Fruit fly (Drosophila melanogaster) whole organism, embryonic: Measurements from ENCODE around the gene Pino.
A peak's percentile ranks its signal among the peaks of the same experiment; 100 is the strongest.

ENCODE experiments used
- Ada2b ChIP-seq: fragments of 200-800 bp; sonication (Bioruptor generic); IDR thresholded peaks from 2 replicates; pipeline ENCODE4 v1.3.6; 2022; ENCODE audit warnings: missing biosample characterization, missing genetic modification characterization
- BEAF-32 ChIP-seq: fragments of 200-800 bp; sonication (Bioruptor generic); optimal IDR thresholded peaks from 3 replicates; lab custom pipeline; 2017; ENCODE audit warnings: missing biosample characterization, missing genetic modification characterization, mild to moderate bottlenecking, moderate library complexity, missing genetic modification reagents
- CG10209 ChIP-seq: fragments of 200-800 bp; sonication (Bioruptor generic); optimal IDR thresholded peaks from 3 replicates; lab custom pipeline; 2017; ENCODE audit warnings: missing biosample characterization, mild to moderate bottlenecking, missing genetic modification characterization, missing genetic modification reagents
- CG11504 ChIP-seq: fragments of 200-800 bp; sonication (Bioruptor generic); optimal IDR thresholded peaks from 3 replicates; lab custom pipeline; 2019; ENCODE audit warnings: missing biosample characterization, mild to moderate bottlenecking, missing genetic modification characterization, moderate library complexity
- CG11723 ChIP-seq: fragments of 200-800 bp; sonication (Bioruptor generic); optimal IDR thresholded peaks from 2 replicates; lab custom pipeline; 2017; ENCODE audit warnings: missing biosample characterization, mild to moderate bottlenecking, missing genetic modification characterization
- CG12071 ChIP-seq: fragments of 200-800 bp; sonication (Bioruptor generic); optimal IDR thresholded peaks from 3 replicates; lab custom pipeline; 2018; ENCODE audit warnings: missing biosample characterization, mild to moderate bottlenecking, missing genetic modification characterization
- CG13775 ChIP-seq: fragments of 200-800 bp; sonication (Bioruptor generic); optimal IDR thresholded peaks from 3 replicates; lab custom pipeline; 2017; ENCODE audit warnings: missing biosample characterization, mild to moderate bottlenecking, missing genetic modification characterization
- CG14965 ChIP-seq: fragments of 200-800 bp; sonication (Bioruptor generic); optimal IDR thresholded peaks from 2 replicates; lab custom pipeline; 2016; ENCODE audit warnings: missing biosample characterization, missing genetic modification characterization, borderline replicate concordance
- CG15601 ChIP-seq: fragments of 200-800 bp; sonication (Bioruptor generic); optimal IDR thresholded peaks from 3 replicates; lab custom pipeline; 2019; ENCODE audit warnings: missing biosample characterization, mild to moderate bottlenecking, missing genetic modification characterization, moderate library complexity
- CG17361 ChIP-seq: fragments of 200-800 bp; sonication (Bioruptor generic); IDR thresholded peaks from 3 replicates; pipeline ENCODE4 v1.3.6; 2022; ENCODE audit warnings: missing biosample characterization, missing genetic modification characterization
- CG18599 ChIP-seq: fragments of 200-800 bp; sonication (Bioruptor generic); optimal IDR thresholded peaks from 3 replicates; lab custom pipeline; 2017; ENCODE audit warnings: missing biosample characterization, missing genetic modification characterization, mild to moderate bottlenecking, moderate library complexity, missing genetic modification reagents
- CG2116 ChIP-seq: fragments of 200-800 bp; sonication (Bioruptor generic); optimal IDR thresholded peaks from 3 replicates; lab custom pipeline; 2018; ENCODE audit warnings: missing biosample characterization, mild to moderate bottlenecking, missing genetic modification characterization
- CG2120 ChIP-seq: fragments of 200-800 bp; sonication (Bioruptor generic); optimal IDR thresholded peaks from 3 replicates; lab custom pipeline; 2016; ENCODE audit warnings: missing biosample characterization, missing genetic modification characterization
- CG3163 ChIP-seq: fragments of 200-800 bp; sonication (Bioruptor generic); optimal IDR thresholded peaks from 3 replicates; lab custom pipeline; 2016; ENCODE audit warnings: missing biosample characterization, missing genetic modification characterization
- CG5180 ChIP-seq: fragments of 200-800 bp; sonication (Bioruptor generic); optimal IDR thresholded peaks from 3 replicates; lab custom pipeline; 2017; ENCODE audit warnings: missing biosample characterization, missing genetic modification characterization, mild to moderate bottlenecking, moderate library complexity, missing genetic modification reagents
- CG6175 ChIP-seq: fragments of 200-800 bp; sonication (Bioruptor generic); IDR thresholded peaks from 3 replicates; pipeline ENCODE4 v1.3.6; 2022; ENCODE audit warnings: missing biosample characterization, missing genetic modification characterization
- CG6254 ChIP-seq: fragments of 200-800 bp; sonication (Bioruptor generic); optimal IDR thresholded peaks from 3 replicates; lab custom pipeline; 2017; ENCODE audit warnings: mild to moderate bottlenecking, missing biosample characterization, missing genetic modification reagents, missing genetic modification characterization
- CG7786 ChIP-seq: fragments of 200-800 bp; sonication (Bioruptor generic); optimal IDR thresholded peaks from 2 replicates; lab custom pipeline; 2016; ENCODE audit warnings: missing biosample characterization, missing genetic modification characterization
- CG8924 ChIP-seq: fragments of 200-800 bp; optimal IDR thresholded peaks from 3 replicates; lab custom pipeline; 2019; ENCODE audit warnings: missing biosample characterization, mild to moderate bottlenecking, missing genetic modification characterization, moderate library complexity
- D19A ChIP-seq: fragments of 200-800 bp; optimal IDR thresholded peaks from 3 replicates; lab custom pipeline; 2019; ENCODE audit warnings: missing biosample characterization, mild to moderate bottlenecking, missing genetic modification characterization, moderate library complexity
- Dbx ChIP-seq: fragments of 200-800 bp; sonication (Bioruptor generic); IDR thresholded peaks from 3 replicates; pipeline ENCODE4 v1.3.6; 2022; ENCODE audit warnings: missing biosample characterization, missing genetic modification characterization
- Dek ChIP-seq: fragments of 200-800 bp; sonication (Bioruptor generic); optimal IDR thresholded peaks from 3 replicates; lab custom pipeline; 2019; ENCODE audit warnings: missing biosample characterization, mild to moderate bottlenecking, missing genetic modification characterization, moderate library complexity
- E2f2 ChIP-seq: fragments of 200-800 bp; sonication (Bioruptor generic); IDR thresholded peaks from 2 replicates; pipeline ENCODE4 v1.3.6; 2022; ENCODE audit warnings: missing biosample characterization, missing genetic modification characterization
- HLHmδ ChIP-seq: fragments of 200-800 bp; sonication (Bioruptor generic); optimal IDR thresholded peaks from 2 replicates; lab custom pipeline; 2018; ENCODE audit warnings: missing biosample characterization, mild to moderate bottlenecking, missing genetic modification characterization, moderate library complexity
- Hand ChIP-seq: fragments of 200-800 bp; sonication (Bioruptor generic); optimal IDR thresholded peaks from 2 replicates; lab custom pipeline; 2017; ENCODE audit warnings: mild to moderate bottlenecking, missing biosample characterization, missing genetic modification reagents, missing genetic modification characterization
- Kr ChIP-seq: fragments of 200-800 bp; sonication (Bioruptor generic); optimal IDR thresholded peaks from 2 replicates; lab custom pipeline; 2017; ENCODE audit warnings: missing biosample characterization, mild to moderate bottlenecking, missing genetic modification characterization
- Mrtf ChIP-seq: fragments of 200-800 bp; sonication (Bioruptor generic); IDR thresholded peaks from 3 replicates; pipeline ENCODE4 v1.3.6; 2022; ENCODE audit warnings: missing biosample characterization, missing genetic modification characterization
- NC2α ChIP-seq: fragments of 200-800 bp; sonication (Bioruptor generic); optimal IDR thresholded peaks from 2 replicates; lab custom pipeline; 2016; ENCODE audit warnings: missing biosample characterization, missing genetic modification characterization
- Nf-YC ChIP-seq: fragments of 200-800 bp; optimal IDR thresholded peaks from 3 replicates; lab custom pipeline; 2019; ENCODE audit warnings: missing biosample characterization, mild to moderate bottlenecking, missing genetic modification characterization, moderate library complexity
- PHDP ChIP-seq: fragments of 200-800 bp; sonication (Bioruptor generic); optimal IDR thresholded peaks from 3 replicates; lab custom pipeline; 2018; ENCODE audit warnings: missing biosample characterization, mild to moderate bottlenecking, missing genetic modification characterization, moderate library complexity
- Side ChIP-seq: fragments of 200-800 bp; sonication (Bioruptor generic); optimal IDR thresholded peaks from 2 replicates; lab custom pipeline; 2016; ENCODE audit warnings: missing biosample characterization, missing genetic modification characterization
- Stat92E ChIP-seq, 3 experiments: fragments of >200 bp in 2 of 3; fragments of 200-800 bp in 1 of 3; sonication (Bioruptor generic) in 1 of 3; optimal IDR thresholded peaks; 2 replicates each; lab custom pipeline; 2017 to 2019; ENCODE audit warnings: missing biosample characterization in 3 of 3, missing genetic modification characterization in 3 of 3, mild to moderate bottlenecking in 1 of 3, moderate library complexity in 1 of 3
- abd-A ChIP-seq: fragments of 200-800 bp; sonication (Bioruptor generic); optimal IDR thresholded peaks from 3 replicates; lab custom pipeline; 2019; ENCODE audit warnings: missing biosample characterization, mild to moderate bottlenecking, missing genetic modification characterization, moderate library complexity
- bsh ChIP-seq, 2 experiments: fragments of 200-800 bp; sonication (Bioruptor generic); optimal IDR thresholded peaks; 2 replicates each; lab custom pipeline; 2017 to 2018; ENCODE audit warnings: mild to moderate bottlenecking in 2 of 2, missing biosample characterization in 2 of 2, missing genetic modification characterization in 2 of 2, moderate library complexity in 1 of 2
- cg ChIP-seq: fragments of 200-800 bp; sonication (Bioruptor generic); optimal IDR thresholded peaks from 3 replicates; lab custom pipeline; 2019; ENCODE audit warnings: missing biosample characterization, mild to moderate bottlenecking, missing genetic modification characterization, moderate library complexity
- dati ChIP-seq: fragments of 200-800 bp; sonication (Bioruptor generic); IDR thresholded peaks from 2 replicates; pipeline ENCODE4 v1.3.6; 2022; ENCODE audit warnings: missing biosample characterization, missing genetic modification characterization
- grn ChIP-seq: fragments of 200-800 bp; sonication (Bioruptor generic); optimal IDR thresholded peaks from 3 replicates; lab custom pipeline; 2017; ENCODE audit warnings: missing biosample characterization, missing genetic modification characterization
- gsb-n ChIP-seq: fragments of 200-800 bp; sonication (Bioruptor generic); optimal IDR thresholded peaks from 3 replicates; lab custom pipeline; 2018; ENCODE audit warnings: missing biosample characterization, mild to moderate bottlenecking, missing genetic modification characterization
- hbn ChIP-seq: fragments of 200-800 bp; sonication (Bioruptor generic); IDR thresholded peaks from 2 replicates; pipeline ENCODE4 v1.3.6; 2022; ENCODE audit warnings: missing biosample characterization, missing genetic modification characterization; ENCODE audit not compliant: partially characterized antibody
- ind ChIP-seq: fragments of 200-800 bp; sonication (Bioruptor generic); optimal IDR thresholded peaks from 3 replicates; lab custom pipeline; 2016; ENCODE audit warnings: missing biosample characterization, missing genetic modification characterization
- lab ChIP-seq: fragments of 200-800 bp; sonication (Bioruptor generic); optimal IDR thresholded peaks from 3 replicates; lab custom pipeline; 2017; ENCODE audit warnings: missing biosample characterization, missing genetic modification characterization, mild to moderate bottlenecking, moderate library complexity, missing genetic modification reagents
- mld ChIP-seq: fragments of 200-800 bp; sonication (Bioruptor generic); IDR thresholded peaks from 3 replicates; pipeline ENCODE4 v1.3.6; 2022; ENCODE audit warnings: missing biosample characterization, missing genetic modification characterization; ENCODE audit not compliant: partially characterized antibody
- nom ChIP-seq: fragments of 200-800 bp; sonication (Bioruptor generic); optimal IDR thresholded peaks from 2 replicates; lab custom pipeline; 2017; ENCODE audit warnings: missing biosample characterization, missing genetic modification characterization, mild to moderate bottlenecking, moderate library complexity, missing genetic modification reagents
- odd ChIP-seq: fragments of 200-800 bp; sonication (Bioruptor generic); optimal IDR thresholded peaks from 2 replicates; lab custom pipeline; 2017; ENCODE audit warnings: missing biosample characterization, mild to moderate bottlenecking, missing genetic modification characterization
- peb ChIP-seq: fragments of 200-800 bp; sonication (Bioruptor generic); IDR thresholded peaks from 2 replicates; pipeline ENCODE4 v1.3.6; 2022; ENCODE audit warnings: missing biosample characterization, missing genetic modification characterization
- pros ChIP-seq: fragments of 200-800 bp; sonication (Bioruptor generic); optimal IDR thresholded peaks from 3 replicates; lab custom pipeline; 2019; ENCODE audit warnings: missing biosample characterization, mild to moderate bottlenecking, missing genetic modification characterization, moderate library complexity
- shn ChIP-seq: fragments of 200-800 bp; sonication (Bioruptor generic); optimal IDR thresholded peaks from 3 replicates; lab custom pipeline; 2016; ENCODE audit warnings: missing biosample characterization, missing genetic modification characterization
- stwl ChIP-seq: fragments of 200-800 bp; sonication (Bioruptor generic); optimal IDR thresholded peaks from 3 replicates; lab custom pipeline; 2018; ENCODE audit warnings: missing biosample characterization, mild to moderate bottlenecking, missing genetic modification characterization, moderate library complexity
- yki ChIP-seq: fragments of >200 bp; optimal IDR thresholded peaks from 3 replicates; lab custom pipeline; 2018

The Pino gene

DNA sequence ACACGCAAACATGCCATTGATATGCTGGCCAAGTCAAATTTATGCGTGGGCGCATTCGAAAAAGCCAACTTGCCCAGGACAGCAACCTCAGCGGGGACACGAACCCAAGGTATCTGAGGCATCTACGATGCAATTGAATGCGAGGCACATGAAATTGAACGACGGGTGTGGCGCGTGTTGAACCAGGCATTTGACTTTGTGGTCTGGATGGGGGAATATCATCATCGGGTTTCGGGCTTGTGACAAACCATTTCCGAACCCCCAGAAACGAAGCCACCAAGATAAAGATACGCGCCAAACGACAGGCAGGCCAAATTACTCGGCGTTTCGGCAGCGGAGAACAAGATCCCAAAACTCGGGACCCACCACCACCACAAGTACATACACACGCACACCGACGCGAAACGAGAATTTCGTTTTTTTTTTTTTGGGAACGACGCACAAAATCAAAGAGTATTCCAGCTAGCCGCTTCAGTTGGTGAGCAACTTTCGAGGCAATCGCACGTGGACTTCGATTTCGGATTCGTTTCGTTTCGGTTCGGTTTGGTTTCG is 14.1 kb upstream of the Pino start, which contains the start of gene MFS3 (continued):
- no peak for TF ChIP-seq bsh (GFP tag; optimal IDR thresholded peaks at IDR 0.05; lab: Kevin White, UChicago)
- peak; percentile 88; the same call in 2 of the 3 replicates for TF ChIP-seq CG6175 (GFP tag; lab: Robert Waterston, UW)
- TF ChIP-seq CG15601 (tag; lab: Kevin White, UChicago) = peak; percentile 100
- peak; percentile 58 for TF ChIP-seq grn (GFP tag; lab: Kevin White, UChicago)
- peak; percentile 54 for TF ChIP-seq stwl (tag; lab: Kevin White, UChicago)
- no peak for TF ChIP-seq CG10209 (GFP tag; lab: Kevin White, UChicago)
- TF ChIP-seq odd (GFP tag; lab: Kevin White, UChicago) = peak; percentile 37
- peak; percentile 3 for TF ChIP-seq CG5180 (GFP tag; lab: Kevin White, UChicago)
- TF ChIP-seq CG11504 (tag; lab: Kevin White, UChicago) = peak; percentile 53
- no peak for TF ChIP-seq CG7786 (GFP tag; lab: Kevin White, UChicago)
- peak; percentile 37 for TF ChIP-seq HLHmδ (GFP tag; lab: Kevin White, UChicago)
- TF ChIP-seq NC2α (GFP tag; lab: Kevin White, UChicago) = no peak
- TF ChIP-seq peb = no peak
- peak; percentile 96 for TF ChIP-seq abd-A
- TF ChIP-seq pros (GFP tag; lab: Kevin White, UChicago) = peak; percentile 79
- TF ChIP-seq hbn (GFP tag; lab: Robert Waterston, UW) = no peak
- TF ChIP-seq CG2116 (GFP tag; lab: Kevin White, UChicago) = peak; percentile 33
- no peak for TF ChIP-seq ind (GFP tag; lab: Kevin White, UChicago)
- TF ChIP-seq shn (GFP tag; lab: Kevin White, UChicago) = no peak
- peak; percentile 29; the same call in 2 of the 3 replicates for TF ChIP-seq Dbx
- peak; percentile 76 for TF ChIP-seq E2f2 (GFP tag; lab: Robert Waterston, UW)
- peak; percentile 19 for TF ChIP-seq CG3163
- no peak for TF ChIP-seq CG12071 (GFP tag; lab: Kevin White, UChicago)
- TF ChIP-seq Hand (GFP tag; lab: Kevin White, UChicago) = peak; percentile 31
- peak; percentile 18 for TF ChIP-seq CG2120 (GFP tag; lab: Kevin White, UChicago)
- peak; percentile 22; the same call in 1 of the 3 replicates for TF ChIP-seq CG17361 (GFP tag; lab: Robert Waterston, UW)
- TF ChIP-seq Mrtf (GFP tag; lab: Robert Waterston, UW) = no peak
- no peak for TF ChIP-seq gsb-n
- TF ChIP-seq Dek = no peak
- no peak for TF ChIP-seq Ada2b (GFP tag; lab: Robert Waterston, UW)
- TF ChIP-seq CG11723 (GFP tag; lab: Kevin White, UChicago) = no peak
- peak; percentile 64 for TF ChIP-seq lab (GFP tag; lab: Kevin White, UChicago)
- TF ChIP-seq yki (lab: Kevin White, UChicago) = no peak
- TF ChIP-seq Stat92E (GFP tag; optimal IDR thresholded peaks at IDR 0.05; lab: Kevin White, UChicago) = no peak
- TF ChIP-seq CG8924 = no peak
- TF ChIP-seq Nf-YC = peak; percentile 7
- no peak for TF ChIP-seq mld (GFP tag; lab: Robert Waterston, UW)
- no peak for TF ChIP-seq Side
- no peak for TF ChIP-seq CG14965 (GFP tag; lab: Kevin White, UChicago)
- TF ChIP-seq CG13775 (GFP tag; lab: Kevin White, UChicago) = peak; percentile 2
- peak; percentile 37 for TF ChIP-seq nom (GFP tag; lab: Kevin White, UChicago)
- TF ChIP-seq Kr (GFP tag; lab: Kevin White, UChicago) = no peak
- TF ChIP-seq dati (GFP tag; lab: Robert Waterston, UW) = no peak
- TF ChIP-seq cg (GFP tag; lab: Kevin White, UChicago) = peak; percentile 81
- TF ChIP-seq D19A (tag; lab: Kevin White, UChicago) = peak; percentile 88
- TF ChIP-seq BEAF-32 (GFP tag; lab: Kevin White, UChicago) = peak; percentile 22
- TF ChIP-seq PHDP (tag; lab: Kevin White, UChicago) = peak; percentile 20
- TF ChIP-seq CG6254 (GFP tag; lab: Kevin White, UChicago) = no peak
- peak; percentile 46 for TF ChIP-seq CG18599 (GFP tag; lab: Kevin White, UChicago)
